Fruit fly (Drosophila melanogaster) Kc167 (cell line): ENCODE data around the gene CG15471.

Experiments used
- Myc ChIP-seq: fragments of >200 bp; optimal IDR thresholded peaks from 2 replicates; lab custom pipeline; 2017; ENCODE audit warnings: missing external identifiers
- Sin3A ChIP-seq: fragments of >200 bp; optimal IDR thresholded peaks from 2 replicates; lab custom pipeline; 2018; ENCODE audit warnings: missing external identifiers
- h ChIP-seq: fragments of >200 bp; optimal IDR thresholded peaks from 3 replicates; lab custom pipeline; 2018; ENCODE audit warnings: missing external identifiers
- insv ChIP-seq: fragments of >200 bp; optimal IDR thresholded peaks from 3 replicates; lab custom pipeline; 2018; ENCODE audit warnings: missing external identifiers
- psq ChIP-seq: fragments of >200 bp; optimal IDR thresholded peaks from 2 replicates; lab custom pipeline; 2017; ENCODE audit warnings: missing external identifiers
- ttk ChIP-seq: sonication (Bioruptor generic); optimal IDR thresholded peaks from 2 replicates; lab custom pipeline; 2017; ENCODE audit warnings: missing external identifiers

Gene CG15471

DNA sequence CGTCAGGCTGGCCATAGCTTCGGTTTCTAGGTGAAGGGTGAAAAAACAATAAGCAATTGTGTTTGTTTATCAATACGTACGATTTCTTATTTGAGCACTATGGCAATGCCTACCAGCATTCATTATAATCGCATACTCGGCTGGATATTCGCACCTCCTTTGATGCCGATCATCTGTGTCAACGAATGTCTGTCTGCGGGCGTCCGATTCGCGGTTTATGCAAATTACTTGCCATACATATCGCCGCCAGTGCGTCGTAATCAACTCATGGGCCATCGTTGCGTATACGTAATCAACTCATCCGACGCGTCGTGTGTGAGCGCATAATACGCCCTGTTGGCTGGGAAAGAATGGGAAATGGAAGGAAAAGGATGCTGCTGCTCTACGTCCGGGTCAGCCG lies at the start of gene CG15471:
TSS of gene CG15471 (minus strand) at position 101 of the 400 bp plus-strand sequence.
- no peak for TF ChIP-seq Sin3A (lab: Kevin White, UChicago)
- TF ChIP-seq Myc (lab: Kevin White, UChicago), result no peak
- no peak for TF ChIP-seq ttk (lab: Kevin White, UChicago)
- TF ChIP-seq psq, result no peak
- TF ChIP-seq h (lab: Kevin White, UChicago), result no peak
- no peak for TF ChIP-seq insv (lab: Kevin White, UChicago)

DNA sequence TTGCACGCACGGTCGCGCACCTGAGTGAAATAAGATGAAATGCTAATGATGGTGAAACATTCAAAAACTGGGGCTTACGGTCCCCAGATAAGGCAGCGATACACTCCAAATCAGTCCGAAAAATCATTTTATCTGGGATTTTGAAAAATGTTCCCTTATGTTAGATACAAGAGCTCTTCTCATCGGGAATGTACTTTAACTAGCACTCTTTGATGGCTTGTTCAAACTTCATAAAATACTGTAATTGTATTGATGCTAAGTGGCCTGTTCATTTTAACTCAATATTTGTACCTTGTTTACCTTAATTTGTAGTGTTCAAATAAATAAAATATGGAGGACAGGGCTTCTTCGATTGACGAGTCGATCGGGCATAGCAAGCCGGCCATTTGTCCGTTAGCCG lies 43.1 kb upstream of the CG15471 start, which contains the start of gene CG12682:
TSS of gene CG12682 (plus strand) at position 301 of the 400 bp plus-strand sequence.
- no peak for TF ChIP-seq h (lab: Kevin White, UChicago)
- no peak for TF ChIP-seq insv (lab: Kevin White, UChicago)
- TF ChIP-seq Sin3A (lab: Kevin White, UChicago), result no peak
- TF ChIP-seq ttk (lab: Kevin White, UChicago), result no peak
- TF ChIP-seq psq, result no peak
- no peak for TF ChIP-seq Myc (lab: Kevin White, UChicago)

DNA sequence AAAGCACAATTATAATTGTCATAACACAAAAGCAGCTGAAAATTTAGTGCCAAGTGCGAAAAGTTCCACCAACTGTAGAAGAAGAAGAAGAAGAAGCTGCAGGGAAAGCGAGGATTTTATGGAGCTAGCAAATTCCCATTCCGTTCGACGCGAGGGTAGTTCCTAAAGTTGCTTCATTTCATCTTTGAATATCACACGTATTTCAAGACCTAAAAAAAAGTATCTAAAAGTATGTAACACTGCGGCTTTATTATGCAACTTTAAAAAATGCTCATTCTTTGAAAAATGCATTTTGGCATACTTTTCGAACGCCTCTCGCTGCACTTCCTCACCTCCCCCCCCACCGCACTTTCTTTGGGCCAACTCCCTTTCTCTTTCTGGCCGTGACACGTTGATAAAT lies 25.2 kb upstream of the CG15471 start:
- TF ChIP-seq insv (lab: Kevin White, UChicago), result no peak
- no peak for TF ChIP-seq psq

DNA sequence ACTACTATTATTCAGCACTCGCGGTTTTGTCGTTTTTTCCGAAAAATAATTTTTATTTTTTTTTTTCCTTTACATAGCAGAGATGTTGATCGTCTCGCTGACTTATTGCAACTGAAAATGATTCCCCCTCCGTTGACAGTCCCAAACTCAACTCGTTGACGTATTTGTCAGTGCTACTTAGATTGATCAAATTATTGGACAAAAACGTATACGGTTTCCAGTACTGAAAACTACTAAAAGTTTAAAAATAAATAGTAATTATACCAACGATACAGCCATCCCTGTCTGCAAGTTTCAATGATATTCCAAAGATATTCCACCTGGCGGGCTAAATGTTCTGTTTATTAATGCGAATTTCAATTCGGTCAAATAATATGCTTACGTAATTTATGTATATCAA lies 22.2 kb upstream of the CG15471 start, which contains the start of gene CG2861:
TSS of gene CG2861 (minus strand) at position 101 of the 400 bp plus-strand sequence.
- no peak for TF ChIP-seq psq
- TF ChIP-seq Myc (lab: Kevin White, UChicago), result no peak
- no peak for TF ChIP-seq h (lab: Kevin White, UChicago)
- TF ChIP-seq insv (lab: Kevin White, UChicago), result no peak
- TF ChIP-seq ttk (lab: Kevin White, UChicago), result no peak
- TF ChIP-seq Sin3A (lab: Kevin White, UChicago), result no peak

DNA sequence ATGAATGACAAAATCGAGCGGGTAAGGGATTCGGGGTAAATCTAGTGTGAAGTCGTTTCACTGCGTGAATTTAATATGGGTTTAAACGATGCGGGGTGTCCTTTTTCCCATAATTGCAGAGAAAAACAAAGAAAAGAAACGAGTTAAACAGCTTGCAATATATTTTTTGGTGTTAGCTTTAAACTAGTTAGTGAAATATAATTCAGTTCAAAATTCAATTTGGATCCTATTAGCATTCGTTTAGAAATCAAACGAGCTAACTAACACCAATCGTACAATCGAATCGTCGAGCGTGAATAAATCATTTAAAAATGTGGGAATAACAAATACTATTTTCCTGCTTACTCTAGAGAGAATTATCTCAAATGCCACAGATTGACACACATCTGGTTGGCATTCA lies 1.2 kb upstream of the CG15471 start, which contains the start of gene CG6978:
TSS of gene CG6978 (plus strand) at position 301 of the 400 bp plus-strand sequence.
- TF ChIP-seq ttk (lab: Kevin White, UChicago), result no peak
- no peak for TF ChIP-seq Sin3A (lab: Kevin White, UChicago)
- TF ChIP-seq h (lab: Kevin White, UChicago), result no peak
- no peak for TF ChIP-seq insv (lab: Kevin White, UChicago)
- TF ChIP-seq Myc (lab: Kevin White, UChicago), result no peak
- no peak for TF ChIP-seq psq

DNA sequence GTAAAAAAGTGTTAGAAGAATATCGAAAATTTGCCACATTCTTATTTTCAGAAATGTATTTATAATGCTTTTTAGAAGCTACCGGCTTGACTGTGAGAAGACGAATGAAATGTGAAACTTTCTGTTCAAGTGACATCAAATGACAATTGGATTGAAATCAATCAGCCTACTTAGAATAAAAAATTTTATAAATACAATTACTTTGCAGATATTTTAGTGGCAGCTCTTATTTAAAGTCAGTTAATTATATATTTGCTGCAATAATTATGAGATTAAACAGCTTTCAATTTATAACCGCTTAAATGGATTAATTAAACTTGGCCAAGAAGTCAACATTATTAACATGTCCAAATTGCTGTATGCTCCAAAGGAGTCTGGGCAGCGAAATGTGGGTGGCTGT lies 5.3 kb downstream of the CG15471 start, which contains the start of gene CG2871:
TSS of gene CG2871 (minus strand) at position 101 of the 400 bp plus-strand sequence.
- no peak for TF ChIP-seq h (lab: Kevin White, UChicago)
- no peak for TF ChIP-seq insv (lab: Kevin White, UChicago)
- TF ChIP-seq ttk (lab: Kevin White, UChicago), result no peak
- TF ChIP-seq psq, result no peak
- no peak for TF ChIP-seq Sin3A (lab: Kevin White, UChicago)
- TF ChIP-seq Myc (lab: Kevin White, UChicago), result no peak

DNA sequence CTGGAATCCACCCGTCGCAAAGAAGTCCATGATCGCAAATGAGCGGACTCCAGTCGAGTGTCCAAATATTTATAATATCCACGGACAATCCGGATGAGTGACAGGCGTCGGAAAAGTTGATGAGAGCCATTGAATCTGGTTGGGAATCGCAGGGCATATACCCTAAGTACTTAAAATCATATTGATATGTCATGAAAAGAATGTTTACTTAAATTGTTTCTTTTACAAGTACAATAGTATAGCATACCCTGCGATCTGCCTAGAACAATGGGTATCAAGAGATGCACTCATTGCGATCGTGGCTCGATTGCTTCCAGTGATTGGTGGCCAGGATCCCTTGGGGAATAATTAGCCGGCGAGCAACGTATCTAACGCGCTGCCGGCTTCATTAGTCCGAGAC lies 11.1 kb downstream of the CG15471 start, which contains the start of gene Klf15:
TSS of gene Klf15 (minus strand) at position 101 of the 400 bp plus-strand sequence.
- TF ChIP-seq insv (lab: Kevin White, UChicago) (no peak), ttk (lab: Kevin White, UChicago) (no peak), psq (no peak), h (lab: Kevin White, UChicago) (no peak), Myc (lab: Kevin White, UChicago) (no peak), Sin3A (lab: Kevin White, UChicago) (no peak)

DNA sequence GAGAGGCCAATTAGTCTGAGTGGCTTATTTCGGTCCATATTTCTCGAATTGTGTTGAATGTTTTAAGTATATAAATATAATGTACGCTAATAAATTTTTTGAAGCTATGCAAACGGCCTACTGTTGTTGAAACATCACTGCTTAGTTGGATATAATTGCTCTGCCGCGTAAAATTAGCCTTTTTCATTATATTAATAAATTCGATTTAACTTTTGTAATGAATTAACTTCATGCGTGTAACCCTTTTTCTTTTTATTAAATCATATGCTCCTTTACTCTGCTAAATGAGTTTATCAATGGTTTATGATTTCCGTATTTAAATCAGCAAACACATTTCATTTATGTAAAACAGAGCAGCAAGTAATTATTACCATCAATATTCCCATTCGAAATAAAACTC lies 12.6 kb downstream of the CG15471 start, which contains the start of gene CG15472:
TSS of gene CG15472 (minus strand) at position 101 of the 400 bp plus-strand sequence.
- TF ChIP-seq ttk (lab: Kevin White, UChicago), result no peak
- no peak for TF ChIP-seq Myc (lab: Kevin White, UChicago)
- TF ChIP-seq psq, result no peak
- no peak for TF ChIP-seq insv (lab: Kevin White, UChicago)
- no peak for TF ChIP-seq h (lab: Kevin White, UChicago)
- TF ChIP-seq Sin3A (lab: Kevin White, UChicago), result no peak

DNA sequence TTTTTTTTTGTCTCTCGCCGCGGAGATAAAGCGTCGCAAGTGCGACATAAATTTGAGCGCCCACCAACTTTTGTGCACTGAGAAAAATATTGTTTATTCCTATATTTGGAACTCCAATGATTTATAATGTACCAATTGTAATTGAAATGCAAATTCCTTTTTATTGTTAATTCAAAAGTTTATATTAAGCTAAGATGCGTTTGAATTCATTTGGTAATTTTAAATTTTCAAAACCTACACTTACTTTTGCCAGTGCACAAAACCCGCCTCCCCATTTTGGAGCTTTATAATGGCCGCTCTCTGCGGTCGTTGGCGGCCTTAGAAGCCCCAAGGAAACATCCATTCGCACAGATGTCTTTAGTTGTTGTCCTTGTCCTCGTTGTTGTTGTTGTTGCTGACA lies 20.3 kb downstream of the CG15471 start:
- no peak for TF ChIP-seq psq
- no peak for TF ChIP-seq Myc (lab: Kevin White, UChicago)
- no peak for TF ChIP-seq insv (lab: Kevin White, UChicago)
- TF ChIP-seq h (lab: Kevin White, UChicago), result no peak
- TF ChIP-seq ttk (lab: Kevin White, UChicago), result no peak
- no peak for TF ChIP-seq Sin3A (lab: Kevin White, UChicago)
